Fruit fly (Drosophila melanogaster) whole organism, embryonic: ENCODE data around the gene Rbfox1.

Experiments
- Aef1 ChIP-seq: fragments of 200-800 bp; sonication (Bioruptor generic); IDR thresholded peaks from 3 replicates; pipeline ENCODE4 v1.3.6; 2022; ENCODE audit warnings: missing biosample characterization, missing genetic modification characterization
- Asciz ChIP-seq: fragments of 200-800 bp; sonication (Bioruptor generic); optimal IDR thresholded peaks from 2 replicates; lab custom pipeline; 2017; ENCODE audit warnings: missing biosample characterization, mild to moderate bottlenecking, missing genetic modification characterization, missing genetic modification reagents
- Atf3 ChIP-seq: fragments of 200-800 bp; sonication (Bioruptor generic); optimal IDR thresholded peaks from 3 replicates; lab custom pipeline; 2016; ENCODE audit warnings: missing biosample characterization, missing genetic modification characterization
- Atf6 ChIP-seq: fragments of 200-800 bp; sonication (Bioruptor generic); IDR thresholded peaks from 2 replicates; pipeline ENCODE4 v1.3.6; 2022; ENCODE audit warnings: missing biosample characterization, missing genetic modification characterization
- Bgb ChIP-seq: fragments of 200-800 bp; sonication (Bioruptor generic); IDR thresholded peaks from 2 replicates; pipeline ENCODE4 v1.3.6; 2022; ENCODE audit warnings: missing biosample characterization, missing genetic modification characterization; ENCODE audit not compliant: partially characterized antibody
- CG12391 ChIP-seq: fragments of 200-800 bp; sonication (Bioruptor generic); optimal IDR thresholded peaks from 3 replicates; lab custom pipeline; 2018; ENCODE audit warnings: missing biosample characterization, mild to moderate bottlenecking, missing genetic modification characterization, moderate library complexity
- CG18599 ChIP-seq: fragments of 200-800 bp; sonication (Bioruptor generic); optimal IDR thresholded peaks from 3 replicates; lab custom pipeline; 2017; ENCODE audit warnings: missing biosample characterization, missing genetic modification characterization, mild to moderate bottlenecking, moderate library complexity, missing genetic modification reagents
- CG2199 ChIP-seq: fragments of 200-800 bp; sonication (Bioruptor generic); IDR thresholded peaks from 3 replicates; pipeline ENCODE4 v1.3.6; 2022; ENCODE audit warnings: missing biosample characterization, missing genetic modification characterization
- CG2875 ChIP-seq: fragments of 200-800 bp; sonication (Bioruptor generic); optimal IDR thresholded peaks from 2 replicates; lab custom pipeline; 2017; ENCODE audit warnings: missing biosample characterization, mild to moderate bottlenecking, missing genetic modification characterization, missing genetic modification reagents
- CG34224 ChIP-seq: fragments of 200-800 bp; sonication (Bioruptor generic); IDR thresholded peaks from 3 replicates; pipeline ENCODE4 v1.3.6; 2022; ENCODE audit warnings: missing biosample characterization, missing genetic modification characterization; ENCODE audit not compliant: partially characterized antibody
- CG4854 ChIP-seq: fragments of 200-800 bp; sonication (Bioruptor generic); optimal IDR thresholded peaks from 2 replicates; lab custom pipeline; 2016; ENCODE audit warnings: missing biosample characterization, missing genetic modification characterization, inconsistent platforms
- CG5180 ChIP-seq: fragments of 200-800 bp; sonication (Bioruptor generic); optimal IDR thresholded peaks from 3 replicates; lab custom pipeline; 2017; ENCODE audit warnings: missing biosample characterization, missing genetic modification characterization, mild to moderate bottlenecking, moderate library complexity, missing genetic modification reagents
- CG6765 ChIP-seq: fragments of 200-800 bp; sonication (Bioruptor generic); optimal IDR thresholded peaks from 3 replicates; lab custom pipeline; 2017; ENCODE audit warnings: missing biosample characterization, mild to moderate bottlenecking, missing genetic modification characterization
- CG6791 ChIP-seq: fragments of 200-800 bp; sonication (Bioruptor generic); IDR thresholded peaks from 3 replicates; pipeline ENCODE4 v1.3.6; 2022; ENCODE audit warnings: missing biosample characterization, missing genetic modification characterization; ENCODE audit not compliant: partially characterized antibody
- CG7556 ChIP-seq: fragments of 200-800 bp; sonication (Bioruptor generic); optimal IDR thresholded peaks from 2 replicates; lab custom pipeline; 2017; ENCODE audit warnings: missing biosample characterization, mild to moderate bottlenecking, missing genetic modification characterization
- CG7786 ChIP-seq: fragments of 200-800 bp; sonication (Bioruptor generic); optimal IDR thresholded peaks from 2 replicates; lab custom pipeline; 2016; ENCODE audit warnings: missing biosample characterization, missing genetic modification characterization
- CG8089 ChIP-seq: fragments of 200-800 bp; sonication (Bioruptor generic); optimal IDR thresholded peaks from 3 replicates; lab custom pipeline; 2016; ENCODE audit warnings: missing biosample characterization, missing genetic modification characterization
- CG8478 ChIP-seq: fragments of >200 bp; optimal IDR thresholded peaks from 2 replicates; lab custom pipeline; 2018
- CG9727 ChIP-seq: fragments of 200-800 bp; sonication (Bioruptor generic); optimal IDR thresholded peaks from 3 replicates; lab custom pipeline; 2017; ENCODE audit warnings: missing biosample characterization, mild to moderate bottlenecking, missing genetic modification characterization
- Chrac-16 ChIP-seq: fragments of 200-800 bp; sonication (Bioruptor generic); optimal IDR thresholded peaks from 3 replicates; lab custom pipeline; 2016; ENCODE audit warnings: missing biosample characterization, missing genetic modification characterization
- CkIIα-i1 ChIP-seq: fragments of 200-800 bp; sonication (Bioruptor generic); IDR thresholded peaks from 2 replicates; pipeline ENCODE4 v1.3.6; 2022; ENCODE audit warnings: missing biosample characterization, missing genetic modification characterization
- D19B ChIP-seq: fragments of 200-800 bp; sonication (Bioruptor generic); optimal IDR thresholded peaks from 2 replicates; lab custom pipeline; 2017; ENCODE audit warnings: missing biosample characterization, mild to moderate bottlenecking, missing genetic modification characterization
- Dek ChIP-seq: fragments of 200-800 bp; sonication (Bioruptor generic); optimal IDR thresholded peaks from 3 replicates; lab custom pipeline; 2019; ENCODE audit warnings: missing biosample characterization, mild to moderate bottlenecking, missing genetic modification characterization, moderate library complexity
- E2f1 ChIP-seq: fragments of 200-800 bp; sonication (Bioruptor generic); IDR thresholded peaks from 2 replicates; pipeline ENCODE4 v1.3.6; 2022; ENCODE audit warnings: missing biosample characterization, missing genetic modification characterization
- Elba2 ChIP-seq: fragments of 200-800 bp; sonication (Bioruptor generic); optimal IDR thresholded peaks from 3 replicates; lab custom pipeline; 2016; ENCODE audit warnings: missing biosample characterization, missing genetic modification characterization
- Fer2 ChIP-seq: fragments of 200-800 bp; sonication (Bioruptor generic); optimal IDR thresholded peaks from 2 replicates; lab custom pipeline; 2018; ENCODE audit warnings: missing biosample characterization, mild to moderate bottlenecking, missing genetic modification characterization, moderate library complexity
- Gsc ChIP-seq: fragments of 200-800 bp; sonication (Bioruptor generic); IDR thresholded peaks from 2 replicates; pipeline ENCODE4 v1.3.6; 2022; ENCODE audit warnings: missing biosample characterization, missing genetic modification characterization
- HLHmδ ChIP-seq: fragments of 200-800 bp; sonication (Bioruptor generic); optimal IDR thresholded peaks from 2 replicates; lab custom pipeline; 2018; ENCODE audit warnings: missing biosample characterization, mild to moderate bottlenecking, missing genetic modification characterization, moderate library complexity
- Jarid2 ChIP-seq: fragments of 200-800 bp; sonication (Bioruptor generic); optimal IDR thresholded peaks from 3 replicates; lab custom pipeline; 2017; ENCODE audit warnings: mild to moderate bottlenecking, missing biosample characterization, missing genetic modification reagents, missing genetic modification characterization
- Mad ChIP-seq: fragments of 200-800 bp; sonication (Bioruptor generic); optimal IDR thresholded peaks from 2 replicates; lab custom pipeline; 2016; ENCODE audit warnings: missing biosample characterization, missing genetic modification characterization
- Med ChIP-seq: fragments of 200-800 bp; sonication (Bioruptor generic); peaks from one replicate; lab custom pipeline; 2016; ENCODE audit warnings: missing biosample characterization, missing genetic modification characterization, mild to moderate bottlenecking, inconsistent platforms, moderate library complexity
- Nf-YA ChIP-seq: fragments of 200-800 bp; sonication (Bioruptor generic); IDR thresholded peaks from 2 replicates; pipeline ENCODE4 v1.3.6; 2022; ENCODE audit warnings: missing biosample characterization, missing genetic modification characterization
- Ravus ChIP-seq: fragments of 200-800 bp; sonication (Bioruptor generic); IDR thresholded peaks from 2 replicates; pipeline ENCODE4 v1.3.6; 2022; ENCODE audit warnings: missing biosample characterization, missing genetic modification characterization
- Sry-β ChIP-seq: fragments of 200-800 bp; sonication (Bioruptor generic); optimal IDR thresholded peaks from 2 replicates; lab custom pipeline; 2018; ENCODE audit warnings: missing biosample characterization, mild to moderate bottlenecking, missing genetic modification characterization, moderate library complexity
- YL-1 ChIP-seq: fragments of 200-800 bp; sonication (Bioruptor generic); optimal IDR thresholded peaks from 3 replicates; lab custom pipeline; 2017; ENCODE audit warnings: missing biosample characterization, mild to moderate bottlenecking, missing genetic modification characterization
- ap ChIP-seq: fragments of 200-800 bp; sonication (Bioruptor generic); IDR thresholded peaks from 2 replicates; pipeline ENCODE4 v1.3.6; 2022; ENCODE audit warnings: missing biosample characterization, missing genetic modification characterization
- ase ChIP-seq: fragments of 200-800 bp; sonication (Bioruptor generic); IDR thresholded peaks from 3 replicates; pipeline ENCODE4 v1.3.6; 2022; ENCODE audit warnings: missing biosample characterization, missing genetic modification characterization
- gce ChIP-seq: fragments of 200-800 bp; sonication (Bioruptor generic); IDR thresholded peaks from 3 replicates; pipeline ENCODE4 v1.3.6; 2022; ENCODE audit warnings: missing biosample characterization, missing genetic modification characterization
- gfzf ChIP-seq: fragments of 200-800 bp; sonication (Bioruptor generic); optimal IDR thresholded peaks from 2 replicates; lab custom pipeline; 2016; ENCODE audit warnings: missing biosample characterization, mild to moderate bottlenecking, missing genetic modification characterization, moderate library complexity
- gsb ChIP-seq: fragments of 200-800 bp; sonication (Bioruptor generic); IDR thresholded peaks from 2 replicates; pipeline ENCODE4 v1.3.6; 2022; ENCODE audit warnings: missing biosample characterization, missing genetic modification characterization
- gsb-n ChIP-seq: fragments of 200-800 bp; sonication (Bioruptor generic); optimal IDR thresholded peaks from 3 replicates; lab custom pipeline; 2018; ENCODE audit warnings: missing biosample characterization, mild to moderate bottlenecking, missing genetic modification characterization
- hth ChIP-seq: fragments of >200 bp; optimal IDR thresholded peaks from 2 replicates; lab custom pipeline; 2017; ENCODE audit warnings: inconsistent platforms
- luna ChIP-seq: fragments of 200-800 bp; sonication (Bioruptor generic); optimal IDR thresholded peaks from 2 replicates; lab custom pipeline; 2016; ENCODE audit warnings: missing biosample characterization, missing genetic modification characterization
- mam ChIP-seq: fragments of 200-800 bp; sonication (Bioruptor generic); optimal IDR thresholded peaks from 3 replicates; lab custom pipeline; 2016; ENCODE audit warnings: missing biosample characterization, missing genetic modification characterization
- nerfin-1 ChIP-seq: fragments of 200-800 bp; sonication (Bioruptor generic); optimal IDR thresholded peaks from 3 replicates; lab custom pipeline; 2019; ENCODE audit warnings: missing biosample characterization, mild to moderate bottlenecking, missing genetic modification characterization, moderate library complexity
- ranshi ChIP-seq: fragments of 200-800 bp; sonication (Bioruptor generic); IDR thresholded peaks from 2 replicates; pipeline ENCODE4 v1.3.6; 2022; ENCODE audit warnings: missing biosample characterization, missing genetic modification characterization
- rib ChIP-seq: fragments of 200-800 bp; sonication (Bioruptor generic); IDR thresholded peaks from 2 replicates; pipeline ENCODE4 v1.3.6; 2022; ENCODE audit warnings: missing biosample characterization, missing genetic modification characterization
- trh ChIP-seq: fragments of 200-800 bp; sonication (Bioruptor generic); optimal IDR thresholded peaks from 2 replicates; lab custom pipeline; 2016; ENCODE audit warnings: missing biosample characterization, missing genetic modification characterization
- ttk ChIP-seq: fragments of 200-800 bp; sonication (Bioruptor generic); IDR thresholded peaks from 2 replicates; pipeline ENCODE4 v2.1.2; 2022; ENCODE audit warnings: missing biosample characterization, missing genetic modification characterization
- vfl ChIP-seq: fragments of 200-800 bp; sonication (Bioruptor generic); optimal IDR thresholded peaks from 2 replicates; lab custom pipeline; 2016; ENCODE audit warnings: missing biosample characterization, missing genetic modification characterization
- yki ChIP-seq: fragments of >200 bp; optimal IDR thresholded peaks from 3 replicates; lab custom pipeline; 2018
- zf30C ChIP-seq: fragments of 200-800 bp; sonication (Bioruptor generic); optimal IDR thresholded peaks from 3 replicates; lab custom pipeline; 2018; ENCODE audit warnings: missing biosample characterization, mild to moderate bottlenecking, missing genetic modification characterization

The Rbfox1 gene

DNA sequence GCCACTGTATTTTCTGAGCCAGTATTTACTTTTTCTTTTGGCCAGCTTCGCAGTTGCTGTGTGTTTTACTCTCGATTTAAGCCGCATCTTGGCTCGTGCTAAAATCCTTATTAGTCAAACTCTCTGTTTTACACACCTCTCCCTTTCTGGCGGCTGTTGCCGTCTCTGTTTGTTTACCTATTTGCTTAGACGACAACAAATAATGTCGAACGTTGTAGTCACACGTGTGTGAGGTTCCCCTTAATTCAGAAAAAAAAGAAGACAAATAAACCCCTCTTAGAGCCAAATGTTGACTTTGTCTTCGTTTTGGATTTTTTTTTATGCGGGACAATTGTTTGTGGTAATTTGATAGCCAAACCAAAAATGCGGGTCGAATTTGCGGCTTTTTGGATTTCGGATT, 37.7 kb downstream of the Rbfox1 start (continued):
- TF ChIP-seq yki (lab: Kevin White, UChicago), result no peak
- TF ChIP-seq Jarid2 (GFP tag; lab: Kevin White, UChicago), result peak; percentile 51
- no peak for TF ChIP-seq gsb (GFP tag; lab: Robert Waterston, UW)
- no peak for TF ChIP-seq luna
- TF ChIP-seq hth (lab: Kevin White, UChicago), result no peak
- TF ChIP-seq gsb-n (tag; lab: Kevin White, UChicago), result peak; percentile 94
- TF ChIP-seq CG5180 (GFP tag; lab: Kevin White, UChicago), result peak; percentile 79
- TF ChIP-seq ap, result peak; percentile 51; the same call in 1 of the 2 replicates
- TF ChIP-seq Chrac-16 (GFP tag; lab: Kevin White, UChicago), result peak; percentile 41
- TF ChIP-seq CkIIα-i1 (GFP tag; lab: Robert Waterston, UW), result no peak
- TF ChIP-seq Gsc (GFP tag; lab: Robert Waterston, UW), result no peak
- peak; percentile 49; the same call in 1 of the 2 replicates for TF ChIP-seq Atf6 (GFP tag; lab: Robert Waterston, UW)
- peak; percentile 72 for TF ChIP-seq Mad (GFP tag; lab: Kevin White, UChicago)
- TF ChIP-seq CG34224 (GFP tag; lab: Robert Waterston, UW), result no peak
- no peak for TF ChIP-seq rib (GFP tag; lab: Robert Waterston, UW)
- peak; percentile 69 for TF ChIP-seq CG7786 (GFP tag; lab: Kevin White, UChicago)
- peak; percentile 64; the same call in 1 of the 2 replicates for TF ChIP-seq ranshi (GFP tag; lab: Robert Waterston, UW)
- TF ChIP-seq D19B (GFP tag; lab: Kevin White, UChicago), result peak; percentile 17
- peak; percentile 78 for TF ChIP-seq CG7556 (GFP tag; lab: Kevin White, UChicago)
- no peak for TF ChIP-seq Ravus (GFP tag; lab: Robert Waterston, UW)
- peak; percentile 92 for TF ChIP-seq Asciz (GFP tag; lab: Kevin White, UChicago)
- TF ChIP-seq Dek (tag; lab: Kevin White, UChicago), result no peak
- peak; percentile 67 for TF ChIP-seq Atf3 (GFP tag; lab: Kevin White, UChicago)
- peak; percentile 30; the same call in 1 of the 2 replicates for TF ChIP-seq E2f1 (GFP tag; lab: Robert Waterston, UW)
- peak; percentile 88 for TF ChIP-seq CG8089
- TF ChIP-seq CG2199, result peak; percentile 75; the same call in 2 of the 3 replicates
- TF ChIP-seq vfl (GFP tag; lab: Kevin White, UChicago), result peak; percentile 20
- peak; percentile 81 for TF ChIP-seq Nf-YA (GFP tag; lab: Robert Waterston, UW)
- TF ChIP-seq CG6791 (GFP tag; lab: Robert Waterston, UW), result no peak
- TF ChIP-seq HLHmδ (GFP tag; lab: Kevin White, UChicago), result peak; percentile 96
- TF ChIP-seq YL-1 (GFP tag; lab: Kevin White, UChicago), result peak; percentile 86
- TF ChIP-seq Sry-β, result peak; percentile 73
- TF ChIP-seq Bgb (GFP tag; lab: Robert Waterston, UW), result no peak
- TF ChIP-seq Med (GFP tag; lab: Kevin White, UChicago), result peak; percentile 97
- peak; percentile 83 for TF ChIP-seq trh
- TF ChIP-seq CG9727 (GFP tag; lab: Kevin White, UChicago), result peak; percentile 95
- peak; percentile 10; the same call in 1 of the 2 replicates for TF ChIP-seq ttk
- no peak for TF ChIP-seq CG8478 (lab: Kevin White, UChicago)
- peak; percentile 83; the same call in 2 of the 3 replicates for TF ChIP-seq gce (GFP tag; lab: Robert Waterston, UW)
- TF ChIP-seq zf30C, result peak; percentile 2
- TF ChIP-seq gfzf (GFP tag; lab: Kevin White, UChicago), result no peak
- TF ChIP-seq CG2875 (GFP tag; lab: Kevin White, UChicago), result peak; percentile 95
- peak; percentile 75 for TF ChIP-seq CG18599 (GFP tag; lab: Kevin White, UChicago)
- TF ChIP-seq mam (GFP tag; lab: Kevin White, UChicago), result peak; percentile 55
- TF ChIP-seq nerfin-1 (tag; lab: Kevin White, UChicago), result peak; percentile 83
- peak; percentile 13 for TF ChIP-seq CG6765
- peak; percentile 60 for TF ChIP-seq CG12391 (tag; lab: Kevin White, UChicago)
- TF ChIP-seq Fer2 (tag; lab: Kevin White, UChicago), result peak; percentile 4
- TF ChIP-seq CG4854, result peak; percentile 82
- 0 out of 3 replicates have a peak, but pooled peaks have one; percentile 20 for TF ChIP-seq ase (GFP tag; lab: Robert Waterston, UW)
- TF ChIP-seq Aef1, result no peak
- peak; percentile 90 for TF ChIP-seq Elba2 (GFP tag; lab: Kevin White, UChicago)
